Worm (Caenorhabditis elegans) whole organism, L1 larva: ENCODE data around the gene hsp-12.6.
A peak's percentile ranks its signal among the peaks of the same experiment; 100 is the strongest.

Source experiments
- C04F5.9 ChIP-seq: sonication (generic microtip); optimal IDR thresholded peaks from 2 replicates; lab custom pipeline; 2016; ENCODE audit warnings: missing genetic modification characterization, missing compliant biosample characterization
- C16A3.4 ChIP-seq: fragments of 150-350 bp; optimal IDR thresholded peaks from 2 replicates; lab custom pipeline; 2014; ENCODE audit warnings: missing biosample characterization, missing genetic modification characterization
- Y116A8C.19 ChIP-seq: sonication (generic microtip); optimal IDR thresholded peaks from 2 replicates; lab custom pipeline; 2016; ENCODE audit warnings: missing compliant biosample characterization, missing genetic modification characterization, borderline replicate concordance
- aha-1 ChIP-seq: fragments of 150-350 bp; optimal IDR thresholded peaks from 2 replicates; lab custom pipeline; 2014; ENCODE audit warnings: missing biosample characterization, missing genetic modification characterization
- alr-1 ChIP-seq: fragments of 200-800 bp; sonication (Bioruptor generic); optimal IDR thresholded peaks from 2 replicates; lab custom pipeline; 2018; ENCODE audit warnings: borderline replicate concordance, mild to moderate bottlenecking, missing genetic modification characterization, missing compliant biosample characterization
- aly-2 ChIP-seq: fragments of 150-350 bp; optimal IDR thresholded peaks from 2 replicates; lab custom pipeline; 2014; ENCODE audit warnings: missing biosample characterization, missing genetic modification characterization
- ama-1 ChIP-seq: fragments of 150-350 bp; optimal IDR thresholded peaks from 2 replicates; lab custom pipeline; 2014
- ceh-8 ChIP-seq: fragments of 200-800 bp; sonication (Bioruptor generic); optimal IDR thresholded peaks from 2 replicates; lab custom pipeline; 2018; ENCODE audit warnings: mild to moderate bottlenecking, missing genetic modification characterization, moderate library complexity, missing compliant biosample characterization
- ceh-90 ChIP-seq: sonication (generic microtip); optimal IDR thresholded peaks from 2 replicates; lab custom pipeline; 2016; ENCODE audit warnings: missing genetic modification characterization, missing compliant biosample characterization
- dsc-1 ChIP-seq: sonication (generic microtip); optimal IDR thresholded peaks from 2 replicates; lab custom pipeline; 2016; ENCODE audit warnings: mild to moderate bottlenecking, missing genetic modification characterization, missing compliant biosample characterization
- efl-3 ChIP-seq: fragments of 200-800 bp; sonication (Bioruptor generic); optimal IDR thresholded peaks from 2 replicates; lab custom pipeline; 2018; ENCODE audit warnings: mild to moderate bottlenecking, missing genetic modification characterization, missing compliant biosample characterization
- elt-2 ChIP-seq: sonication (generic microtip); optimal IDR thresholded peaks from 2 replicates; lab custom pipeline; 2016; ENCODE audit warnings: missing genetic modification characterization, mild to moderate bottlenecking, inconsistent platforms, missing compliant biosample characterization, missing genetic modification reagents
- elt-3 ChIP-seq, 6 experiments: fragments of 150-350 bp in 1 of 6; sonication (generic microtip); optimal IDR thresholded peaks; 2 replicates each; lab custom pipeline; 2017 to 2018; ENCODE audit warnings: missing biosample characterization in 6 of 6, missing genetic modification characterization in 6 of 6, inconsistent platforms in 1 of 6
- fkh-8 ChIP-seq: sonication (generic microtip); optimal IDR thresholded peaks from 2 replicates; lab custom pipeline; 2016; ENCODE audit warnings: mild to moderate bottlenecking, missing genetic modification characterization, missing compliant biosample characterization
- fos-1 ChIP-seq: fragments of 150-350 bp; optimal IDR thresholded peaks from 2 replicates; lab custom pipeline; 2014; ENCODE audit warnings: missing biosample characterization, missing genetic modification characterization
- isw-1 ChIP-seq: fragments of 200-800 bp; sonication (Bioruptor generic); IDR thresholded peaks from 2 replicates; pipeline ENCODE4 v1.3.6; 2022; ENCODE audit warnings: missing genetic modification characterization, missing compliant biosample characterization
- jun-1 ChIP-seq: fragments of 150-350 bp; optimal IDR thresholded peaks from 2 replicates; lab custom pipeline; 2014; ENCODE audit warnings: missing biosample characterization, missing genetic modification reagents, missing genetic modification characterization
- lin-13 ChIP-seq: fragments of 150-350 bp; optimal IDR thresholded peaks from 2 replicates; lab custom pipeline; 2014; ENCODE audit warnings: missing biosample characterization, missing genetic modification reagents, missing genetic modification characterization
- lin-14 ChIP-seq: fragments of 200-800 bp; sonication (Bioruptor generic); optimal IDR thresholded peaks from 2 replicates; lab custom pipeline; 2018; ENCODE audit warnings: mild to moderate bottlenecking, missing genetic modification characterization, moderate library complexity, missing compliant biosample characterization
- lin-15B ChIP-seq: fragments of 150-350 bp; sonication (generic microtip); optimal IDR thresholded peaks from 3 replicates; lab custom pipeline; 2014; ENCODE audit warnings: missing biosample characterization, missing genetic modification characterization
- lin-35 ChIP-seq, 2 experiments: fragments of 150-350 bp; optimal IDR thresholded peaks; 2 replicates each; lab custom pipeline; 2014; ENCODE audit warnings: missing biosample characterization in 2 of 2, missing genetic modification characterization in 2 of 2, missing genetic modification reagents in 2 of 2
- lin-39 ChIP-seq: fragments of 150-350 bp; optimal IDR thresholded peaks from 2 replicates; lab custom pipeline; 2014; ENCODE audit warnings: missing biosample characterization, missing genetic modification reagents, missing genetic modification characterization
- mdl-1 ChIP-seq, 2 experiments: fragments of 150-350 bp; optimal IDR thresholded peaks; 2 replicates each; lab custom pipeline; 2014 to 2017; ENCODE audit warnings: missing biosample characterization in 2 of 2, missing genetic modification characterization in 2 of 2, inconsistent platforms in 1 of 2
- nhr-11 ChIP-seq: fragments of 150-350 bp; optimal IDR thresholded peaks from 2 replicates; lab custom pipeline; 2014; ENCODE audit warnings: missing biosample characterization, missing genetic modification characterization
- nhr-12 ChIP-seq: sonication (generic microtip); optimal IDR thresholded peaks from 2 replicates; lab custom pipeline; 2017; ENCODE audit warnings: missing biosample characterization, missing genetic modification characterization
- nhr-19 ChIP-seq: fragments of 200-800 bp; sonication (Bioruptor generic); conservative IDR thresholded peaks from 2 replicates; pipeline ENCODE4 v1.3.6; 2022; ENCODE audit warnings: missing genetic modification characterization, missing compliant biosample characterization
- nhr-20 ChIP-seq: sonication (generic microtip); optimal IDR thresholded peaks from 2 replicates; lab custom pipeline; 2016; ENCODE audit warnings: mild to moderate bottlenecking, missing genetic modification characterization, missing compliant biosample characterization
- nhr-237 ChIP-seq: fragments of 150-350 bp; optimal IDR thresholded peaks from 2 replicates; lab custom pipeline; 2014; ENCODE audit warnings: missing biosample characterization, missing genetic modification characterization
- nhr-28 ChIP-seq: fragments of 150-350 bp; optimal IDR thresholded peaks from 2 replicates; lab custom pipeline; 2014; ENCODE audit warnings: missing biosample characterization, missing genetic modification characterization
- nhr-47 ChIP-seq: sonication (generic microtip); optimal IDR thresholded peaks from 2 replicates; lab custom pipeline; 2016; ENCODE audit warnings: mild to moderate bottlenecking, missing genetic modification characterization, moderate library complexity, missing compliant biosample characterization
- nhr-71 ChIP-seq: sonication (generic microtip); optimal IDR thresholded peaks from 2 replicates; lab custom pipeline; 2016; ENCODE audit warnings: mild to moderate bottlenecking, missing genetic modification characterization, moderate library complexity, missing compliant biosample characterization
- nhr-76 ChIP-seq: sonication (generic microtip); optimal IDR thresholded peaks from 2 replicates; lab custom pipeline; 2017; ENCODE audit warnings: missing biosample characterization, missing genetic modification characterization
- nhr-84 ChIP-seq: sonication (generic microtip); optimal IDR thresholded peaks from 2 replicates; lab custom pipeline; 2017; ENCODE audit warnings: missing biosample characterization, missing genetic modification characterization
- nhr-85 ChIP-seq: sonication (generic microtip); peaks from one replicate; lab custom pipeline; 2016; ENCODE audit warnings: missing genetic modification characterization, inconsistent platforms, missing compliant biosample characterization
- nhr-90 ChIP-seq: sonication (generic microtip); optimal IDR thresholded peaks from 2 replicates; lab custom pipeline; 2016; ENCODE audit warnings: mild to moderate bottlenecking, missing genetic modification characterization, missing compliant biosample characterization; ENCODE audit not compliant: poor library complexity
- pag-3 ChIP-seq: sonication (generic microtip); optimal IDR thresholded peaks from 2 replicates; lab custom pipeline; 2017; ENCODE audit warnings: missing genetic modification characterization, mild to moderate bottlenecking, missing compliant biosample characterization, antibody characterized with exemption, borderline replicate concordance; ENCODE audit not compliant: insufficient read depth
- pax-3 ChIP-seq: fragments of 200-800 bp; sonication (Bioruptor generic); optimal IDR thresholded peaks from 2 replicates; lab custom pipeline; 2018; ENCODE audit warnings: mild to moderate bottlenecking, missing genetic modification characterization, moderate library complexity, missing compliant biosample characterization
- pqm-1 ChIP-seq: sonication (generic microtip); optimal IDR thresholded peaks from 3 replicates; lab custom pipeline; 2017; ENCODE audit warnings: missing biosample characterization, missing genetic modification characterization
- rnt-1 ChIP-seq: sonication (generic microtip); optimal IDR thresholded peaks from 2 replicates; lab custom pipeline; 2016; ENCODE audit warnings: mild to moderate bottlenecking, missing genetic modification characterization, moderate library complexity, missing compliant biosample characterization
- snpc-4 ChIP-seq: fragments of 150-350 bp; optimal IDR thresholded peaks from 2 replicates; lab custom pipeline; 2014; ENCODE audit warnings: missing biosample characterization, missing genetic modification characterization
- snu-23 ChIP-seq: sonication (generic microtip); optimal IDR thresholded peaks from 2 replicates; lab custom pipeline; 2016; ENCODE audit warnings: missing genetic modification characterization, missing compliant biosample characterization
- sptf-1 ChIP-seq: fragments of 150-350 bp; optimal IDR thresholded peaks from 2 replicates; lab custom pipeline; 2014; ENCODE audit warnings: missing biosample characterization, missing genetic modification characterization
- swsn-7 ChIP-seq: sonication (generic microtip); optimal IDR thresholded peaks from 2 replicates; lab custom pipeline; 2016; ENCODE audit warnings: missing genetic modification characterization, missing compliant biosample characterization
- tbx-2 ChIP-seq: sonication (generic microtip); optimal IDR thresholded peaks from 2 replicates; lab custom pipeline; 2016; ENCODE audit warnings: missing genetic modification characterization, missing compliant biosample characterization
- unc-130 ChIP-seq: fragments of 150-350 bp; optimal IDR thresholded peaks from 2 replicates; lab custom pipeline; 2017; ENCODE audit warnings: missing biosample characterization, missing genetic modification characterization, inconsistent platforms
- unc-30 ChIP-seq: sonication (generic microtip); optimal IDR thresholded peaks from 2 replicates; lab custom pipeline; 2017; ENCODE audit warnings: missing biosample characterization, missing genetic modification characterization
- unc-86 ChIP-seq: sonication (generic microtip); optimal IDR thresholded peaks from 2 replicates; lab custom pipeline; 2016; ENCODE audit warnings: missing genetic modification characterization, missing compliant biosample characterization
- xbp-1 ChIP-seq: sonication (generic microtip); optimal IDR thresholded peaks from 2 replicates; lab custom pipeline; 2016; ENCODE audit warnings: missing genetic modification characterization, missing compliant biosample characterization
- ztf-4 ChIP-seq: fragments of 150-350 bp; optimal IDR thresholded peaks from 2 replicates; lab custom pipeline; 2014; ENCODE audit warnings: missing biosample characterization, missing genetic modification characterization

hsp-12.6 gene

DNA sequence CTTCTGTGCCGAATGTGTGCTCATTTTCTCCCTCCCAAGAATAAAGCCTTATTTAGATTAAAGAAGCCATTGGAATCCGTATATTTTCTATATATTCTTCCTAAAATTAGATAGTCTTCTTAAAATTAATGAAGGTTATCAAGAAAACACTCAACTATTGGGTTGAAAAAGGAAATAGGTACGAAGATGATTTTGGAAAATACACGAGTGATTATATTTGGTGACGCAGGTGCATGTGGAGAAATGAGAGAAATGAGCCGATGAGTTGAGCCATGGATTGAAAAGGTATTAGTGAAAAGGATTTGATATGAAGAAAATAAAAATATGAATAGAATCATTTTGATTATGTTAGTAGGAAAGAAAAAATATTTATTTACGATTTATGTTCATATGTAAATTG lies 33.9 kb upstream of the hsp-12.6 start, which contains the start of gene cng-3:
Gene cng-3, minus strand, starts transcription at position 102 of the 400 bp plus-strand sequence.
- TF ChIP-seq ama-1 (lab: Kevin White, UChicago) (no peak), xbp-1 (tag; lab: Kevin White, UChicago) (no peak), lin-39 (no peak), dsc-1 (tag; lab: Kevin White, UChicago) (peak; percentile 93), fkh-8 (peak; percentile 15), pax-3 (tag; lab: Kevin White, UChicago) (peak; percentile 18), efl-3 (no peak)

DNA sequence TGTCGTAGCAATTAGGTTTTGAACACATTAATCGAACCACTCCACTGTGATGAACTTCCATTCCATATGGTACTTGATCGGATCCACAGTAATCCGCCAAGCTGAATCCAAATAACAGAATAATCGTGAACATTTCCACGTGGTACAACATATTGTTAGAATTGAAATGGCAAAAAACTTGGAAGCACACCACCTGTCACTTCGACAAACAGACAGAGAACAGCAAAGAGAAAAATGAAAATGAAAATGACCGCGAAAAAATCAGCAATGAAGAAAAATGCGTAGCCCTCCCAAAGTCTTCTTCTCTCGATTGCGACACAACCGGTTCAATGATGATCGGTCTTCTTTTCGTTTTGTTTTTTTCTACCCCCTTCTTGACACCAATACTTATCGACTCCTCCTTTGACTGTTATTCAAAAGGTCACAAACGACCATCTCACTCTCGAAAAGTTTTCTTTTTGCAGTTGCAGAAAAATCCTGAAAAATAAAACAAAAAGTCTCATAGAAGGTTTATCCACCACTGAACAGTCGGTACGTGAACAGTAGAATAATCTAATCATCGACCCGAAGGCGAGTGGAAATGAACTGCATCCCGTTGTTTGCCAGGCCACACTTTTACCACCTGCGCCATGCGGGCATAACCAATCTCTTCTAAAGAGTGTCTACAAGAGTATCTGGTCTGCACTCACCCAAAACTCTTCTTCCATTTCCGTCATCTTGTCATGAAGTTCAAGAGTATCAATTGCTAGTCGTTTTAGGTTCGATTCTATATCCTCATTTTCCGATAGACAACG lies 30.3 kb upstream of the hsp-12.6 start, which contains the start of gene wrt-3:
Gene wrt-3, minus strand, starts transcription at position 322 of the 794 bp plus-strand sequence.
- peak; percentile 39 for TF ChIP-seq aly-2 (tag; lab: Kevin White, UChicago)
- TF ChIP-seq elt-2, result peak; percentile 14
- TF ChIP-seq fkh-8, result peak; percentile 9
- no peak for TF ChIP-seq lin-13 (GFP tag; lab: Kevin White, UChicago)
- TF ChIP-seq nhr-71 (tag; lab: Kevin White, UChicago), result peak; percentile 57
- TF ChIP-seq nhr-84 (tag; lab: Kevin White, UChicago), result no peak
- TF ChIP-seq C04F5.9 (tag; lab: Kevin White, UChicago), result no peak
- no peak for TF ChIP-seq tbx-2 (tag; lab: Kevin White, UChicago)
- no peak for TF ChIP-seq ceh-8
- no peak for TF ChIP-seq aha-1 (tag; lab: Kevin White, UChicago)
- TF ChIP-seq mdl-1 (tag; optimal IDR thresholded peaks at IDR 0.05; lab: Kevin White, UChicago), result peak in 1 of 2 experiments; percentile 45
- no peak for TF ChIP-seq nhr-76 (tag; lab: Kevin White, UChicago)
- TF ChIP-seq pag-3 (tag; lab: Kevin White, UChicago), result peak; percentile 64
- no peak for TF ChIP-seq jun-1 (tag; lab: Kevin White, UChicago)
- peak; percentile 53 for TF ChIP-seq nhr-19 (GFP tag; lab: Robert Waterston, UW)
- TF ChIP-seq lin-15B (tag; lab: Kevin White, UChicago), result no peak
- TF ChIP-seq ama-1 (lab: Kevin White, UChicago), result no peak
- no peak for TF ChIP-seq unc-30
- peak; percentile 65 for TF ChIP-seq nhr-47
- TF ChIP-seq Y116A8C.19, result no peak
- no peak for TF ChIP-seq nhr-237 (tag; lab: Kevin White, UChicago)
- no peak for TF ChIP-seq lin-35 (GFP tag; optimal IDR thresholded peaks at IDR 0.05; lab: Kevin White, UChicago)
- TF ChIP-seq ztf-4 (tag; lab: Kevin White, UChicago), result no peak
- no peak for TF ChIP-seq efl-3
- TF ChIP-seq lin-14 (GFP tag; lab: Kevin White, UChicago), result peak; percentile 73
- no peak for TF ChIP-seq sptf-1
- no peak for TF ChIP-seq nhr-28 (tag; lab: Kevin White, UChicago)
- no peak for TF ChIP-seq isw-1 (GFP tag; lab: Robert Waterston, UW)
- no peak for TF ChIP-seq ceh-90
- TF ChIP-seq pax-3 (tag; lab: Kevin White, UChicago), result no peak
- peak; percentile 89 for TF ChIP-seq nhr-85 (tag; lab: Kevin White, UChicago)
- peak; percentile 56 for TF ChIP-seq snu-23
- TF ChIP-seq rnt-1 (tag; lab: Kevin White, UChicago), result peak; percentile 44
- TF ChIP-seq nhr-12, result no peak
- TF ChIP-seq C16A3.4 (tag; lab: Kevin White, UChicago), result peak; percentile 49
- TF ChIP-seq unc-86 (tag; lab: Kevin White, UChicago), result no peak
- TF ChIP-seq unc-130 (tag; lab: Kevin White, UChicago), result no peak
- peak; percentile 68 for TF ChIP-seq nhr-90 (tag; lab: Kevin White, UChicago)
- no peak for TF ChIP-seq pqm-1 (tag; lab: Kevin White, UChicago)
- TF ChIP-seq nhr-20 (tag; lab: Kevin White, UChicago), result peak; percentile 24
- no peak for TF ChIP-seq nhr-11
- no peak for TF ChIP-seq alr-1 (tag; lab: Kevin White, UChicago)
- TF ChIP-seq elt-3 (tag; optimal IDR thresholded peaks at IDR 0.05; lab: Kevin White, UChicago), result peak in 3 of 6 experiments; percentile 3 to 43 (median 23)
- peak; percentile 57 for TF ChIP-seq snpc-4 (tag; lab: Kevin White, UChicago)
- TF ChIP-seq fos-1, result no peak
- peak; percentile 53 for TF ChIP-seq swsn-7 (tag; lab: Kevin White, UChicago)
- TF ChIP-seq dsc-1 (tag; lab: Kevin White, UChicago), result peak; percentile 27
